Worm (Caenorhabditis elegans) whole organism, early embryonic: ENCODE results near the gene mob-2.

Experiments
- B0310.2 ChIP-seq: sonication (generic microtip); optimal IDR thresholded peaks from 2 replicates; lab custom pipeline; 2016; ENCODE audit warnings: mild to moderate bottlenecking, missing genetic modification characterization, missing compliant biosample characterization
- F13C5.2 ChIP-seq: sonication (generic microtip); optimal IDR thresholded peaks from 2 replicates; lab custom pipeline; 2017; ENCODE audit warnings: mild to moderate bottlenecking, missing genetic modification characterization, inconsistent platforms, missing compliant biosample characterization
- aly-1 ChIP-seq: sonication (generic microtip); optimal IDR thresholded peaks from 2 replicates; lab custom pipeline; 2016; ENCODE audit warnings: missing genetic modification characterization, missing compliant biosample characterization
- ama-1 ChIP-seq: fragments of 150-350 bp; optimal IDR thresholded peaks from 2 replicates; lab custom pipeline; 2014
- ceh-13 ChIP-seq: fragments of 200-800 bp; sonication (Bioruptor generic); optimal IDR thresholded peaks from 2 replicates; lab custom pipeline; 2018; ENCODE audit warnings: mild to moderate bottlenecking, missing genetic modification characterization, missing compliant biosample characterization
- ceh-36 ChIP-seq: sonication (generic microtip); optimal IDR thresholded peaks from 2 replicates; lab custom pipeline; 2016; ENCODE audit warnings: missing genetic modification characterization, inconsistent platforms, missing compliant biosample characterization
- ets-7 ChIP-seq: sonication (generic microtip); optimal IDR thresholded peaks from 2 replicates; lab custom pipeline; 2016; ENCODE audit warnings: missing genotype, missing genetic modification characterization, missing compliant biosample characterization
- flt-1 ChIP-seq: fragments of 200-800 bp; sonication (Bioruptor generic); IDR thresholded peaks from 2 replicates; pipeline ENCODE4 v1.3.6; 2022; ENCODE audit warnings: missing genetic modification characterization, missing compliant biosample characterization
- hmbx-1 ChIP-seq: sonication (generic microtip); optimal IDR thresholded peaks from 2 replicates; lab custom pipeline; 2016; ENCODE audit warnings: mild to moderate bottlenecking, missing genetic modification characterization, missing compliant biosample characterization
- hmg-4 ChIP-seq: fragments of 200-800 bp; sonication (Bioruptor generic); optimal IDR thresholded peaks from 2 replicates; lab custom pipeline; 2018; ENCODE audit warnings: mild to moderate bottlenecking, missing genetic modification characterization, missing compliant biosample characterization
- hnd-1 ChIP-seq: sonication (generic microtip); optimal IDR thresholded peaks from 2 replicates; lab custom pipeline; 2016; ENCODE audit warnings: missing genetic modification characterization, missing compliant biosample characterization
- pes-1 ChIP-seq: fragments of 200-800 bp; sonication (Bioruptor generic); IDR thresholded peaks from 2 replicates; pipeline ENCODE4 v1.3.6; 2022; ENCODE audit warnings: missing genetic modification reagents, missing genetic modification characterization, missing compliant biosample characterization
- scrt-1 ChIP-seq: fragments of 200-800 bp; sonication (Bioruptor generic); IDR thresholded peaks from 2 replicates; pipeline ENCODE4 v1.3.6; 2022; ENCODE audit warnings: missing genetic modification characterization, missing compliant biosample characterization
- sea-1 ChIP-seq: fragments of 200-800 bp; sonication (Bioruptor generic); conservative IDR thresholded peaks from 2 replicates; pipeline ENCODE4 v1.3.6; 2022; ENCODE audit warnings: missing genetic modification characterization, missing compliant biosample characterization
- tbx-11 ChIP-seq: fragments of 200-800 bp; sonication (Bioruptor generic); IDR thresholded peaks from 2 replicates; pipeline ENCODE4 v1.3.6; 2022; ENCODE audit warnings: missing genetic modification characterization, missing compliant biosample characterization
- tbx-37 ChIP-seq: fragments of 200-800 bp; sonication (Bioruptor generic); conservative IDR thresholded peaks from 2 replicates; pipeline ENCODE4 v1.3.6; 2022; ENCODE audit warnings: missing genetic modification reagents, missing genetic modification characterization, missing compliant biosample characterization
- tra-4 ChIP-seq: sonication (generic microtip); optimal IDR thresholded peaks from 2 replicates; lab custom pipeline; 2017; ENCODE audit warnings: missing genetic modification characterization, missing compliant biosample characterization

Gene mob-2

ce11 chrX:13171206-13171605 lies 1.3 kb upstream of the mob-2 start:
- TF ChIP-seq tra-4 (tag; lab: Kevin White, UChicago) (no peak), F13C5.2 (tag; lab: Kevin White, UChicago) (peak; percentile 18)

- TF ChIP-seq hmbx-1 (tag; lab: Kevin White, UChicago) (no peak), ama-1 (lab: Kevin White, UChicago) (no peak), hnd-1 (tag; lab: Kevin White, UChicago) (no peak), tra-4 (tag; lab: Kevin White, UChicago) (no peak), ceh-13 (no peak), flt-1 (GFP tag; lab: Robert Waterston, UW) (no peak), scrt-1 (GFP tag; lab: Robert Waterston, UW) (no peak), tbx-11 (GFP tag; lab: Robert Waterston, UW) (no peak), F13C5.2 (tag; lab: Kevin White, UChicago) (no peak), ets-7 (no peak), B0310.2 (tag; lab: Kevin White, UChicago) (no peak), hmg-4 (GFP tag; lab: Kevin White, UChicago) (no peak), sea-1 (GFP tag; lab: Robert Waterston, UW) (no peak), ceh-36 (tag; lab: Kevin White, UChicago) (no peak), aly-1 (tag; lab: Kevin White, UChicago) (no peak), tbx-37 (GFP tag; lab: Robert Waterston, UW) (no peak), pes-1 (no peak)
These were observed 929 bp upstream of the mob-2 start for ce11 chrX:13170804-13171203.

ce11 chrX:13169133-13169532 lies 742 bp downstream of the mob-2 start:
- no peak for TF ChIP-seq hmg-4 (GFP tag; lab: Kevin White, UChicago)
- no peak for TF ChIP-seq hmbx-1 (tag; lab: Kevin White, UChicago)
- TF ChIP-seq tra-4 (tag; lab: Kevin White, UChicago), result no peak
- no peak for TF ChIP-seq B0310.2 (tag; lab: Kevin White, UChicago)
- TF ChIP-seq hnd-1 (tag; lab: Kevin White, UChicago), result no peak
- TF ChIP-seq tbx-11 (GFP tag; lab: Robert Waterston, UW), result no peak
- TF ChIP-seq scrt-1 (GFP tag; lab: Robert Waterston, UW), result no peak
- TF ChIP-seq pes-1, result no peak
- TF ChIP-seq flt-1 (GFP tag; lab: Robert Waterston, UW), result no peak

- TF ChIP-seq ceh-36 (tag; lab: Kevin White, UChicago) (no peak), flt-1 (GFP tag; lab: Robert Waterston, UW) (no peak), sea-1 (GFP tag; lab: Robert Waterston, UW) (no peak), F13C5.2 (tag; lab: Kevin White, UChicago) (no peak)
These were observed 4.2 kb downstream of the mob-2 start for ce11 chrX:13165686-13166085.

- no peak for TF ChIP-seq B0310.2 (tag; lab: Kevin White, UChicago)
- no peak for TF ChIP-seq flt-1 (GFP tag; lab: Robert Waterston, UW)
- no peak for TF ChIP-seq ama-1 (lab: Kevin White, UChicago)
- TF ChIP-seq scrt-1 (GFP tag; lab: Robert Waterston, UW), result no peak
- TF ChIP-seq tbx-11 (GFP tag; lab: Robert Waterston, UW), result no peak
- no peak for TF ChIP-seq aly-1 (tag; lab: Kevin White, UChicago)
- no peak for TF ChIP-seq ets-7
- no peak for TF ChIP-seq hmbx-1 (tag; lab: Kevin White, UChicago)
- TF ChIP-seq hnd-1 (tag; lab: Kevin White, UChicago), result no peak
- TF ChIP-seq pes-1, result no peak
- no peak for TF ChIP-seq F13C5.2 (tag; lab: Kevin White, UChicago)
These were observed 5.6 kb downstream of the mob-2 start for ce11 chrX:13164301-13164700.

- TF ChIP-seq ets-7 (no peak), tbx-37 (GFP tag; lab: Robert Waterston, UW) (no peak), ceh-36 (tag; lab: Kevin White, UChicago) (no peak), ama-1 (lab: Kevin White, UChicago) (no peak), pes-1 (no peak), hmg-4 (GFP tag; lab: Kevin White, UChicago) (no peak), tra-4 (tag; lab: Kevin White, UChicago) (no peak), F13C5.2 (tag; lab: Kevin White, UChicago) (no peak), tbx-11 (GFP tag; lab: Robert Waterston, UW) (no peak), scrt-1 (GFP tag; lab: Robert Waterston, UW) (no peak), aly-1 (tag; lab: Kevin White, UChicago) (no peak), sea-1 (GFP tag; lab: Robert Waterston, UW) (no peak), hnd-1 (tag; lab: Kevin White, UChicago) (no peak), hmbx-1 (tag; lab: Kevin White, UChicago) (no peak), ceh-13 (no peak), B0310.2 (tag; lab: Kevin White, UChicago) (no peak), flt-1 (GFP tag; lab: Robert Waterston, UW) (no peak)
These were observed 6.7 kb downstream of the mob-2 start for ce11 chrX:13163185-13163584.

ce11 chrX:13162351-13163038 lies 7.4 kb downstream of the mob-2 start:
- TF ChIP-seq hnd-1 (tag; lab: Kevin White, UChicago) (no peak), pes-1 (no peak), flt-1 (GFP tag; lab: Robert Waterston, UW) (no peak), hmbx-1 (tag; lab: Kevin White, UChicago) (no peak), sea-1 (GFP tag; lab: Robert Waterston, UW) (no peak), ceh-36 (tag; lab: Kevin White, UChicago) (no peak), F13C5.2 (tag; lab: Kevin White, UChicago) (no peak), ets-7 (no peak), tbx-37 (GFP tag; lab: Robert Waterston, UW) (no peak), ama-1 (lab: Kevin White, UChicago) (no peak), scrt-1 (GFP tag; lab: Robert Waterston, UW) (no peak), ceh-13 (no peak), B0310.2 (tag; lab: Kevin White, UChicago) (no peak), tbx-11 (GFP tag; lab: Robert Waterston, UW) (no peak), hmg-4 (GFP tag; lab: Kevin White, UChicago) (no peak), tra-4 (tag; lab: Kevin White, UChicago) (no peak), aly-1 (tag; lab: Kevin White, UChicago) (no peak)
